Fruit fly (Drosophila melanogaster): Measurements from ENCODE around the gene CG46301.

DNA sequence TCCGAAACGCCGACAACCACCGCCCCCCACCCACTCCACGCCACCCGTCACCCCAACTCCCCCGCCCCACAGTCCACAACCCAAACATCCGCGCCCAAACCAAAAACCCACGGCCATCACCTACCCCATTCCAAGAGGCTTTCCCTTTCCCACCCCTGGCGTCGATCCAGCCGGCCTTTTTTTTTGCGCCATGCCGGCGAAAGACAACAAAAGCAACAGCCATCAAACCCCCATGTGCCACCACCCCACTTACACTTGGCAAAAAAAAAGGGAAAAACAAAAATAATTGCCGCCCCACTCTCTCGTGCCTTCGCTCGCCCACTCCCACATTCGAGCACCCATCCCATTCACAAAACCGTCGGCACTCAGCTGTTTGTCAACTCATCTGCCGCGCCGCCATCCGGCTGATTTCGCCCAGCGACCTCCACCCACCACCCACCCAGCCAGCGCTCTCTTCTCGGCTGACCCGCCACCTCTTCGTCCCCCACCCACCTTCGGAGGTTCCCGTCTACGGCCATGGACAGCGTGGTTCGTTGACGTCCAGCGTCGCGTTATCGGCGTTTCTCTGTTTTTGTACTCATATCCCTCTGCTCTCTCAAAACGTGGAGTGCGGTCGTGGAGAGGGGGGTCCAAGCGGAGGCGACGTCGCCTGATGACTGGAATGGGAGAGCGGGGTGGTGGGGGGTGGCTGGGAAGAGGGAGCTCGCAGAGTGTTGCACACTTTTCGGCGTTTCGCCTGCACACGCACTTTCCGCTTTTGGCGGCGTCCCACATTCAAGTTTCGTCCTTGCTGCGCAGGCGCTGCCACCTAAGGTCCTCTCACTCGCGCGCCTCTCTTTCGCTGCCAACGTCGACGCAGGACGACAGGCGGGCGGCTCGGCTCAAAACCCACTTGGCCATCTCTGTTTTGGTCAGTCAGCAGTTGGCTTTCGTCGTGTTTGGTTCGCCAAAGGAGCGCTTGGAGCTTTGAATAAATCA is 30.0 kb downstream of the CG46301 start:
- TF ChIP-seq pan (optimal IDR thresholded peaks at IDR 0.05) (no peak), Dll (optimal IDR thresholded peaks at IDR 0.05) (no peak), psq (optimal IDR thresholded peaks at IDR 0.05) (no peak), CG8478 (optimal IDR thresholded peaks at IDR 0.05) (no peak), usp (GFP tag; optimal IDR thresholded peaks at IDR 0.05) (no peak)
